Fruit fly (Drosophila melanogaster) whole organism, embryonic: ENCODE results near the gene CG9044.

Experiments
- CG10147 ChIP-seq: fragments of 200-800 bp; sonication (Bioruptor generic); optimal IDR thresholded peaks from 2 replicates; lab custom pipeline; 2019; ENCODE audit warnings: missing biosample characterization, mild to moderate bottlenecking, missing genetic modification characterization, moderate library complexity
- CG10366 ChIP-seq: fragments of 200-800 bp; sonication (Bioruptor generic); IDR thresholded peaks from 2 replicates; pipeline ENCODE4 v1.3.6; 2022; ENCODE audit warnings: missing biosample characterization, missing genetic modification characterization
- CG10654 ChIP-seq: fragments of 200-800 bp; sonication (Bioruptor generic); optimal IDR thresholded peaks from 2 replicates; lab custom pipeline; 2016; ENCODE audit warnings: missing biosample characterization, missing genetic modification characterization
- CG13123 ChIP-seq: fragments of 200-800 bp; sonication (Bioruptor generic); optimal IDR thresholded peaks from 2 replicates; lab custom pipeline; 2016; ENCODE audit warnings: missing biosample characterization, missing genetic modification characterization
- CG13424 ChIP-seq: fragments of 200-800 bp; sonication (Bioruptor generic); optimal IDR thresholded peaks from 2 replicates; lab custom pipeline; 2019; ENCODE audit warnings: missing biosample characterization, mild to moderate bottlenecking, missing genetic modification characterization, moderate library complexity
- CG14050 ChIP-seq: fragments of 200-800 bp; sonication (Bioruptor generic); IDR thresholded peaks from 3 replicates; pipeline ENCODE4 v1.3.6; 2022; ENCODE audit warnings: missing biosample characterization, missing genetic modification characterization
- CG1602 ChIP-seq: fragments of 200-800 bp; sonication (Bioruptor generic); optimal IDR thresholded peaks from 3 replicates; lab custom pipeline; 2016; ENCODE audit warnings: missing biosample characterization, missing genetic modification characterization
- CG2116 ChIP-seq: fragments of 200-800 bp; sonication (Bioruptor generic); optimal IDR thresholded peaks from 3 replicates; lab custom pipeline; 2018; ENCODE audit warnings: missing biosample characterization, mild to moderate bottlenecking, missing genetic modification characterization
- CG2202 ChIP-seq: fragments of 200-800 bp; sonication (Bioruptor generic); optimal IDR thresholded peaks from 2 replicates; lab custom pipeline; 2018; ENCODE audit warnings: missing biosample characterization, mild to moderate bottlenecking, missing genetic modification characterization
- CG30403 ChIP-seq: fragments of 200-800 bp; sonication (Bioruptor generic); optimal IDR thresholded peaks from 3 replicates; lab custom pipeline; 2016; ENCODE audit warnings: missing biosample characterization, missing genetic modification characterization
- CG4617 ChIP-seq: fragments of 200-800 bp; sonication (Bioruptor generic); optimal IDR thresholded peaks from 3 replicates; lab custom pipeline; 2016; ENCODE audit warnings: missing biosample characterization, missing genetic modification characterization, borderline replicate concordance
- CG4730 ChIP-seq: fragments of 200-800 bp; sonication (Bioruptor generic); IDR thresholded peaks from 2 replicates; pipeline ENCODE4 v1.3.6; 2022; ENCODE audit warnings: missing biosample characterization, missing genetic modification characterization
- CG7357 ChIP-seq: fragments of 200-800 bp; sonication (Bioruptor generic); IDR thresholded peaks from 3 replicates; pipeline ENCODE4 v1.3.6; 2022; ENCODE audit warnings: missing biosample characterization, missing genetic modification characterization
- CG7556 ChIP-seq: fragments of 200-800 bp; sonication (Bioruptor generic); optimal IDR thresholded peaks from 2 replicates; lab custom pipeline; 2017; ENCODE audit warnings: missing biosample characterization, mild to moderate bottlenecking, missing genetic modification characterization
- CG8290 ChIP-seq, 3 experiments: fragments of 200-800 bp; sonication (Bioruptor generic); optimal IDR thresholded peaks; 2 replicates each; lab custom pipeline; 2016 to 2019; ENCODE audit warnings: missing biosample characterization in 3 of 3, missing genetic modification characterization in 3 of 3, mild to moderate bottlenecking in 2 of 3, moderate library complexity in 1 of 3
- CG8359 ChIP-seq: fragments of 200-800 bp; sonication (Bioruptor generic); optimal IDR thresholded peaks from 2 replicates; lab custom pipeline; 2017; ENCODE audit warnings: missing biosample characterization, mild to moderate bottlenecking, missing genetic modification characterization, borderline replicate concordance
- CG8924 ChIP-seq: fragments of 200-800 bp; optimal IDR thresholded peaks from 3 replicates; lab custom pipeline; 2019; ENCODE audit warnings: missing biosample characterization, mild to moderate bottlenecking, missing genetic modification characterization, moderate library complexity
- CG9876 ChIP-seq: fragments of 200-800 bp; sonication (Bioruptor generic); optimal IDR thresholded peaks from 2 replicates; lab custom pipeline; 2016; ENCODE audit warnings: missing biosample characterization, missing genetic modification characterization
- CG9932 ChIP-seq: fragments of 200-800 bp; sonication (Bioruptor generic); IDR thresholded peaks from 2 replicates; pipeline ENCODE4 v1.3.6; 2022; ENCODE audit warnings: missing biosample characterization, missing genetic modification characterization
- CkIIα-i1 ChIP-seq: fragments of 200-800 bp; sonication (Bioruptor generic); IDR thresholded peaks from 2 replicates; pipeline ENCODE4 v1.3.6; 2022; ENCODE audit warnings: missing biosample characterization, missing genetic modification characterization
- Dfd ChIP-seq, 2 experiments: fragments of >200 bp; optimal IDR thresholded peaks; 2 replicates each; lab custom pipeline; 2017; ENCODE audit warnings: missing biosample characterization in 2 of 2, missing genetic modification characterization in 2 of 2
- Doc3 ChIP-seq: fragments of 200-800 bp; sonication (Bioruptor generic); IDR thresholded peaks from 3 replicates; pipeline ENCODE4 v1.3.6; 2022; ENCODE audit warnings: missing biosample characterization, missing genetic modification characterization; ENCODE audit not compliant: partially characterized antibody
- H2.0 ChIP-seq: fragments of 200-800 bp; sonication (Bioruptor generic); IDR thresholded peaks from 2 replicates; pipeline ENCODE4 v1.3.6; 2022; ENCODE audit warnings: missing biosample characterization, missing genetic modification characterization
- Hmr ChIP-seq: fragments of 200-800 bp; sonication (Bioruptor generic); optimal IDR thresholded peaks from 3 replicates; lab custom pipeline; 2017; ENCODE audit warnings: mild to moderate bottlenecking, missing biosample characterization, missing genetic modification reagents, missing genetic modification characterization
- Hr51 ChIP-seq, 2 experiments: fragments of 200-800 bp; sonication (Bioruptor generic); optimal IDR thresholded peaks; 2 replicates in 1 of 2; 3 replicates in 1 of 2; lab custom pipeline; 2016 to 2018; ENCODE audit warnings: missing biosample characterization in 2 of 2, missing genetic modification characterization in 2 of 2, mild to moderate bottlenecking in 1 of 2, moderate library complexity in 1 of 2
- Hr78 ChIP-seq, 2 experiments: fragments of 200-800 bp in 1 of 2; fragments of >200 bp in 1 of 2; sonication (Bioruptor generic) in 1 of 2; optimal IDR thresholded peaks; 2 replicates each; lab custom pipeline; 2017 to 2019; ENCODE audit warnings: missing biosample characterization in 2 of 2, missing genetic modification characterization in 2 of 2, mild to moderate bottlenecking in 1 of 2, moderate library complexity in 1 of 2
- Nf-YA ChIP-seq: fragments of 200-800 bp; sonication (Bioruptor generic); IDR thresholded peaks from 2 replicates; pipeline ENCODE4 v1.3.6; 2022; ENCODE audit warnings: missing biosample characterization, missing genetic modification characterization
- Poxn ChIP-seq: fragments of 200-800 bp; sonication (Bioruptor generic); IDR thresholded peaks from 2 replicates; pipeline ENCODE4 v1.3.6; 2022; ENCODE audit warnings: missing biosample characterization, missing genetic modification characterization
- Rfx ChIP-seq: fragments of 200-800 bp; sonication (Bioruptor generic); IDR thresholded peaks from 2 replicates; pipeline ENCODE4 v1.3.6; 2022; ENCODE audit warnings: missing biosample characterization, missing genetic modification characterization
- Sin3A ChIP-seq: fragments of >200 bp; optimal IDR thresholded peaks from 2 replicates; lab custom pipeline; 2018
- Six4 ChIP-seq: fragments of 200-800 bp; sonication (Bioruptor generic); optimal IDR thresholded peaks from 2 replicates; lab custom pipeline; 2016; ENCODE audit warnings: missing biosample characterization, missing genetic modification characterization
- Stat92E ChIP-seq, 3 experiments: fragments of >200 bp in 2 of 3; fragments of 200-800 bp in 1 of 3; sonication (Bioruptor generic) in 1 of 3; optimal IDR thresholded peaks; 2 replicates each; lab custom pipeline; 2017 to 2019; ENCODE audit warnings: missing biosample characterization in 3 of 3, missing genetic modification characterization in 3 of 3, mild to moderate bottlenecking in 1 of 3, moderate library complexity in 1 of 3
- TFAM ChIP-seq: fragments of 200-800 bp; sonication (Bioruptor generic); optimal IDR thresholded peaks from 2 replicates; lab custom pipeline; 2017; ENCODE audit warnings: missing biosample characterization, missing genetic modification characterization, inconsistent platforms
- ase ChIP-seq: fragments of 200-800 bp; sonication (Bioruptor generic); IDR thresholded peaks from 3 replicates; pipeline ENCODE4 v1.3.6; 2022; ENCODE audit warnings: missing biosample characterization, missing genetic modification characterization
- chm ChIP-seq: fragments of 200-800 bp; sonication (Bioruptor generic); IDR thresholded peaks from 2 replicates; pipeline ENCODE4 v1.3.6; 2022; ENCODE audit warnings: missing biosample characterization, missing genetic modification characterization
- chn ChIP-seq: fragments of 200-800 bp; sonication (Bioruptor generic); optimal IDR thresholded peaks from 2 replicates; lab custom pipeline; 2016; ENCODE audit warnings: missing biosample characterization, missing genetic modification characterization
- croc ChIP-seq: fragments of 200-800 bp; sonication (Bioruptor generic); conservative IDR thresholded peaks from 3 replicates; pipeline ENCODE4 v1.3.6; 2022; ENCODE audit warnings: missing biosample characterization, missing genetic modification characterization
- ftz-f1 ChIP-seq: fragments of 200-800 bp; sonication (Bioruptor generic); optimal IDR thresholded peaks from 2 replicates; lab custom pipeline; 2016; ENCODE audit warnings: missing biosample characterization, missing genetic modification characterization
- gem ChIP-seq: fragments of 200-800 bp; sonication (Bioruptor generic); optimal IDR thresholded peaks from 2 replicates; lab custom pipeline; 2019; ENCODE audit warnings: missing biosample characterization, mild to moderate bottlenecking, missing genetic modification characterization, moderate library complexity
- gsb ChIP-seq: fragments of 200-800 bp; sonication (Bioruptor generic); IDR thresholded peaks from 2 replicates; pipeline ENCODE4 v1.3.6; 2022; ENCODE audit warnings: missing biosample characterization, missing genetic modification characterization
- her ChIP-seq: fragments of 200-800 bp; sonication (Bioruptor generic); optimal IDR thresholded peaks from 2 replicates; lab custom pipeline; 2016; ENCODE audit warnings: missing biosample characterization, missing genetic modification characterization
- lov ChIP-seq, 2 experiments: fragments of 200-800 bp in 1 of 2; fragments of >200 bp in 1 of 2; sonication (Bioruptor generic) in 1 of 2; IDR thresholded peaks in 1 of 2; optimal IDR thresholded peaks in 1 of 2; 2 replicates in 1 of 2; 3 replicates in 1 of 2; pipeline versions ENCODE4 v1.3.6 to Lab custom; 2017 to 2022; ENCODE audit warnings: missing biosample characterization in 1 of 2, missing genetic modification characterization in 1 of 2
- pan ChIP-seq, 4 experiments: fragments of >200 bp in 3 of 4; fragments of 200-800 bp in 1 of 4; sonication (Bioruptor generic) in 1 of 4; optimal IDR thresholded peaks in 3 of 4; IDR thresholded peaks in 1 of 4; 2 replicates each; pipeline versions ENCODE4 v1.3.6 to Lab custom; 2017 to 2022; ENCODE audit warnings: missing biosample characterization in 2 of 4, missing genetic modification characterization in 2 of 4, mixed read lengths in 1 of 4
- sna ChIP-seq: fragments of 200-800 bp; sonication (Bioruptor generic); IDR thresholded peaks from 2 replicates; pipeline ENCODE4 v1.3.6; 2022; ENCODE audit warnings: missing biosample characterization, missing genetic modification characterization; ENCODE audit not compliant: partially characterized antibody
- unpg ChIP-seq: fragments of 200-800 bp; sonication (Bioruptor generic); optimal IDR thresholded peaks from 3 replicates; lab custom pipeline; 2018; ENCODE audit warnings: missing biosample characterization, mild to moderate bottlenecking, missing genetic modification characterization, moderate library complexity
- wdn ChIP-seq: fragments of 200-800 bp; sonication (Bioruptor generic); IDR thresholded peaks from 2 replicates; pipeline ENCODE4 v1.3.6; 2022; ENCODE audit warnings: missing biosample characterization, missing genetic modification characterization
- wek ChIP-seq: fragments of 200-800 bp; sonication (Bioruptor generic); optimal IDR thresholded peaks from 3 replicates; lab custom pipeline; 2018; ENCODE audit warnings: missing biosample characterization, mild to moderate bottlenecking, missing genetic modification characterization, moderate library complexity

The CG9044 gene

DNA sequence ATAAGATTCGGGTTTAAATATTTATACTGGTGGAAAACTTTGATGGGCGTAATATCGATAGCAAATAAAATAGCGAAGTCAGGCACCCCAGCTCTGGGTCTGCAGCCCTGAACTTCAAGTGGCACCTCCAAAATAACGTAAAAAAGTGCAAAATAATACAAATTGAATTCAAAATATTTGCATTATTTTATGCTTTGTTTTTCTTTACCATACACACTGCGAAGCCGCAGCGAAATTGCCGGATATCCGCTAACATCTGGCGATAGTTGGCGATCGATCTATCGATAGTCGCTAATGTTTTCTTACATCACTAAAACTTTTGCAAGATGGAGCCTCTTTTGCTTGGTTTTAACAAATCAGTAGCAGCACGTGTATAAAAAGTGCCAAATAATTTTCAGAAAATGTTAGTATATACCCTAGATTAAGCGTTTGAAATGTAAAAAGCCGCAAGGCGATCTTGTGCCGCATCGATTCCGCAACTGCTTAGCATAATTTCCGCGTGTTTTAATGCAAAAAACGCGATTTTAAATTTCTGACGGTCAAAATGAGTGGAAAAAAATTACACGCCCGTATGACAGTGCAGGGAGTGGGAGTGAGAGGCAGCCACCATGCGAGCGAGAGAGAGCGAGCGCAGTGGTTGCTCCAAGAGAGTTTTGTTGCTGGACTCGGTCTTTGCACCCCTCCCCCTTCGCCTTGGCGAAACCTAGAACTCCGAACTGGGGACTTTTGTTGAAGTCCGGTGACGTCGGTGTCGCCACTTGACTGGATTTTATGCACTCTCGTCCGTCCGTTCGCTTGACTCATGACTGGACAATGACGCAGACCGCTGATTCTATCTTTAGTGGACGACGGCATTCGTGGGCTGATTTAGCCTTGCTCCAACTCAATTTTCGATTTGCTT is 32.4 kb downstream of the CG9044 start, which contains the start of gene eIF4A (continued):
- peak; percentile 27 for TF ChIP-seq unpg (GFP tag; lab: Kevin White, UChicago)
- TF ChIP-seq CG4730 (GFP tag; lab: Robert Waterston, UW) = no peak
- no peak for TF ChIP-seq CG10654 (GFP tag; lab: Kevin White, UChicago)
- peak; percentile 27 for TF ChIP-seq CG8924 (tag; lab: Kevin White, UChicago)
- TF ChIP-seq CG13123 (GFP tag; lab: Kevin White, UChicago) = no peak
- no peak for TF ChIP-seq Hr78 (GFP tag; optimal IDR thresholded peaks at IDR 0.05; lab: Kevin White, UChicago)
- no peak for TF ChIP-seq pan (optimal IDR thresholded peaks at IDR 0.05; lab: Kevin White, UChicago)
- no peak for TF ChIP-seq pan (GFP tag; optimal IDR thresholded peaks at IDR 0.05 in 1 of 2, IDR thresholded peaks at IDR 0.05 in 1 of 2)
- TF ChIP-seq chn = no peak
- no peak for TF ChIP-seq H2.0 (GFP tag; lab: Robert Waterston, UW)
- TF ChIP-seq Doc3 = no peak
- no peak for TF ChIP-seq CG4617 (GFP tag; lab: Kevin White, UChicago)
- no peak for TF ChIP-seq lov (optimal IDR thresholded peaks at IDR 0.05; lab: Kevin White, UChicago)
- TF ChIP-seq lov (GFP tag; IDR thresholded peaks at IDR 0.05; lab: Robert Waterston, UW) = no peak
- no peak for TF ChIP-seq Poxn (GFP tag; lab: Robert Waterston, UW)
- TF ChIP-seq chm (GFP tag; lab: Robert Waterston, UW) = no peak
- no peak for TF ChIP-seq CG2202 (tag; lab: Kevin White, UChicago)
- no peak for TF ChIP-seq Hr51 (GFP tag; optimal IDR thresholded peaks at IDR 0.05; lab: Kevin White, UChicago)
- no peak for TF ChIP-seq gsb
- TF ChIP-seq CG30403 (GFP tag; lab: Kevin White, UChicago) = peak; percentile 1
- TF ChIP-seq croc (GFP tag; lab: Robert Waterston, UW) = no peak
- TF ChIP-seq Rfx (GFP tag; lab: Robert Waterston, UW) = no peak
- no peak for TF ChIP-seq ase (GFP tag; lab: Robert Waterston, UW)
- no peak for TF ChIP-seq wdn (GFP tag; lab: Robert Waterston, UW)
- no peak for TF ChIP-seq CG8290 (GFP tag; optimal IDR thresholded peaks at IDR 0.05; lab: Kevin White, UChicago)
- TF ChIP-seq CG8290 (tag; optimal IDR thresholded peaks at IDR 0.05; lab: Kevin White, UChicago) = peak in 1 of 2 experiments; percentile 37
- TF ChIP-seq Stat92E (GFP tag; optimal IDR thresholded peaks at IDR 0.05; lab: Kevin White, UChicago) = peak in 1 of 3 experiments; percentile 2
- no peak for TF ChIP-seq gem (tag; lab: Kevin White, UChicago)
- TF ChIP-seq CG14050 (GFP tag; lab: Robert Waterston, UW) = no peak
- no peak for TF ChIP-seq Nf-YA (GFP tag; lab: Robert Waterston, UW)
- no peak for TF ChIP-seq CG7357
- TF ChIP-seq CG2116 (GFP tag; lab: Kevin White, UChicago) = peak; percentile 51
- TF ChIP-seq CG1602 (GFP tag; lab: Kevin White, UChicago) = no peak
- peak; percentile 38 for TF ChIP-seq wek (GFP tag; lab: Kevin White, UChicago)
- TF ChIP-seq CG10147 (GFP tag; lab: Kevin White, UChicago) = peak; percentile 15
- no peak for TF ChIP-seq CG7556 (GFP tag; lab: Kevin White, UChicago)
- no peak for TF ChIP-seq CG9932 (GFP tag; lab: Robert Waterston, UW)
- TF ChIP-seq Six4 (GFP tag; lab: Kevin White, UChicago) = no peak
- TF ChIP-seq CG13424 (tag; lab: Kevin White, UChicago) = no peak
- no peak for TF ChIP-seq Dfd (GFP tag; optimal IDR thresholded peaks at IDR 0.05; lab: Kevin White, UChicago)
- no peak for TF ChIP-seq TFAM (GFP tag; lab: Kevin White, UChicago)
- no peak for TF ChIP-seq CG8359
- TF ChIP-seq CkIIα-i1 (GFP tag; lab: Robert Waterston, UW) = no peak
- peak; percentile 96 for TF ChIP-seq Sin3A (lab: Kevin White, UChicago)
- TF ChIP-seq sna (GFP tag; lab: Robert Waterston, UW) = no peak
- no peak for TF ChIP-seq her (GFP tag; lab: Kevin White, UChicago)
- TF ChIP-seq CG9876 (GFP tag; lab: Kevin White, UChicago) = peak; percentile 7
- TF ChIP-seq ftz-f1 = no peak
- no peak for TF ChIP-seq Hmr
- TF ChIP-seq CG10366 (GFP tag; lab: Robert Waterston, UW) = no peak
